Worm (Caenorhabditis elegans): ENCODE measurements around the gene Y57A10C.9.

DNA sequence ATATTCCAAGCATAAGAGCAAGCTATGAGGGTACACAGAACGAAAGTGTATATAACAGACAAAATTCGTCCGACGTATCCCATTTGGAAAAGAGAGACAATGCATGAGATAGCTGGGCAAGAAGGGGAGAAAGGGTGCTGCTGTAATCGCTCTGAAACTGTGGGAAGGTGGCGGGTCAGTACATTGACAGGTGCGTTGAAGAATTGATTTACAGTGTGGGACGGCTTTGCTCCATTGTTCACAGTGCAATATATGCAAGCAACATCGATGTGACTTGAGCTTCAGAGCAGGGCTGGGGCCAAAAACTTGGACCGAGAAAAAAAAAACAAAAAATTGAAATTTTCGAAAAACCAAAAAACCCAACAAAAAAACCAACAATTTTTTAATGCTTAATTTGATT lies 28.2 kb downstream of the Y57A10C.9 start, which contains the start of gene F57G9.3:
- no peak for TF ChIP-seq ceh-18 (tag; optimal IDR thresholded peaks at IDR 0.05)
- no peak for TF ChIP-seq nhr-11 (tag; optimal IDR thresholded peaks at IDR 0.05)
- no peak for TF ChIP-seq elt-2 (tag; optimal IDR thresholded peaks at IDR 0.05)

Measured in whole organism, late embryonic.